Worm (Caenorhabditis elegans): ENCODE data around the gene col-92.
A peak's percentile ranks its signal among the peaks of the same experiment; 100 is the strongest.

col-92 gene

DNA sequence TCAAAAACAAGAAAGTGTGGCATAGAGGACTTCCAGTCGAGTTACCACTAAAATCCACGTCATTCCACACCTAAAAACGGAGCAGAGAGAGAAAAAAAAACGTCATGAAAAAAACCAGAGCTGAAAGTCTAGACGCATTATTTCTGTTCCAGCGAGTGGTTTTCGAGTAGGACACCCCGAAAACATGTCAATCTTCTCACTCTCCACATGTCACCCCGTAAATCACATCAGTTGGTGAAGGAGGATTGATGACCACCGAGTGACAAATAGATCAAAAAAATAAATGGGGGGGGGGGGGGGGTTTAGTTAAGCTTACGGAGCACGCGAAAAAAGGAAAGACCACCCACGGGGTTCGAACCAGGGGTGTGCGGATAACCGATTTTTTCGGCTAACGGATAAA is 25.3 kb downstream of the col-92 start:
- TF ChIP-seq fkh-3 (tag; optimal IDR thresholded peaks at IDR 0.05) (no peak), bed-2 (GFP tag; IDR thresholded peaks at IDR 0.05) (no peak), snpc-4 (GFP tag; optimal IDR thresholded peaks at IDR 0.05) (no peak), snpc-4 (tag; optimal IDR thresholded peaks at IDR 0.05) (no peak), ztf-25 (GFP tag; IDR thresholded peaks at IDR 0.05) (no peak), tbp1 (GFP tag; optimal IDR thresholded peaks at IDR 0.05) (no peak), ets-4 (GFP tag; optimal IDR thresholded peaks at IDR 0.05) (no peak)

DNA sequence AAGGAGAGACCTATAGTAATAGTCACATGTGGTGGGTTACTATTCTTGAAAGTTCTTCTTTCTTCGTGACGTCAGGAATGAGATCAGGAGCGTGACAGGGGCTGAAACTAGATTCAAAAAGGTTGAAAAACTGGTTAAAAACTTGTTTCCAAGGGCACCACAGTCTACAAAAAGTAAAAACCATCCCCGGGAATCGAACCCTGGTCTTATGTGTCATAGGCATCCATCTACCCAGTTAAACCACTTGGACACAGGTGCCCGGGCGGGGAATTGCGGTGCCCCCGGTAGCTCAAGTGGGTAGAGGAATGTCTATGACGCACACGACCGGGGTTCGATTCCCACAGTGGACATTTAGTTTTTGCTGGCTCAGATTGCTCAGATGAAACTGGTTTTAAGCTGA is 25.8 kb downstream of the col-92 start:
- no peak for TF ChIP-seq bed-2 (GFP tag; IDR thresholded peaks at IDR 0.05)
- no peak for TF ChIP-seq hmg-20 (GFP tag; IDR thresholded peaks at IDR 0.05)
- peak; percentile 8 for TF ChIP-seq him-1 (tag; optimal IDR thresholded peaks at IDR 0.05)
- no peak for TF ChIP-seq mel-28 (tag; optimal IDR thresholded peaks at IDR 0.05; ENCODE audit: borderline replicate concordance)
- TF ChIP-seq madf-6 (GFP tag; IDR thresholded peaks at IDR 0.05): 0 out of 2 replicates have a peak, but pooled peaks have one; percentile 20
- TF ChIP-seq lin-54 (GFP tag; optimal IDR thresholded peaks at IDR 0.05): no peak
- peak; percentile 17; the same call in 1 of the 2 replicates for TF ChIP-seq hmg-1.2 (GFP tag; IDR thresholded peaks at IDR 0.05)
- no peak for TF ChIP-seq dpl-1 (GFP tag; optimal IDR thresholded peaks at IDR 0.05)
- TF ChIP-seq unc-130 (GFP tag; optimal IDR thresholded peaks at IDR 0.05): no peak
- TF ChIP-seq nhr-80 (tag; optimal IDR thresholded peaks at IDR 0.05): no peak
- no peak for TF ChIP-seq pha-4 (tag; optimal IDR thresholded peaks at IDR 0.05)
- peak; percentile 15 for TF ChIP-seq lsl-1 (GFP tag; optimal IDR thresholded peaks at IDR 0.05)
- TF ChIP-seq tbp1 (GFP tag; optimal IDR thresholded peaks at IDR 0.05): peak; percentile 33
- TF ChIP-seq let-526 (GFP tag; IDR thresholded peaks at IDR 0.05): no peak
- no peak for TF ChIP-seq rpc-1 (optimal IDR thresholded peaks at IDR 0.05)
- TF ChIP-seq rpc-1 (tag; optimal IDR thresholded peaks at IDR 0.05): peak; percentile 5
- no peak for TF ChIP-seq ztf-26 (tag; optimal IDR thresholded peaks at IDR 0.05)
- no peak for TF ChIP-seq nfyb-1 (GFP tag; IDR thresholded peaks at IDR 0.05)
- no peak for TF ChIP-seq B0261.1 (tag; optimal IDR thresholded peaks at IDR 0.05)
- TF ChIP-seq aptf-2 (GFP tag; conservative IDR thresholded peaks at IDR 0.05): no peak
- TF ChIP-seq bed-1 (GFP tag; IDR thresholded peaks at IDR 0.05): no peak
- no peak for TF ChIP-seq K12H6.12 (tag; optimal IDR thresholded peaks at IDR 0.05)

DNA sequence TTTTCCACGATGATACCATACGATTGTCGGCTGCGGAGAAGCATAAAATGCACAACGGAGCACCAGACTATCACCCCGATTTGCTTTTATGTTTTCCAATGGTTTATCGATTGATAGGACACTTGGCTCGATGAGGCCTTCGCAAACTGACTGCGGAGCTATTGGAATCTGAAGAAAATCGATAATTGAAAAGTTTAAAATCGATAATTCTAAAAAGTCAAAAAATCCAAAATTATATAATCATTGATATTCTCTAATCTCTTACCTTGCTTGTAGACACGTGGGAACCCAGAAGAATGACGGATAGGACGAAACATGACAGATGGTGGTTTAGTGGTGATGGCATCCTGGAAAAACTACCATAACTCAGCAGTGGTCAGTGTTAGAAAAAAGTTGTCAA is 29.9 kb downstream of the col-92 start, which contains the start of gene zig-5:
zig-5 (minus strand) TSS at position 349 of the 400 bp plus-strand sequence.
- no peak for TF ChIP-seq F10E7.11 (tag; optimal IDR thresholded peaks at IDR 0.05)

DNA sequence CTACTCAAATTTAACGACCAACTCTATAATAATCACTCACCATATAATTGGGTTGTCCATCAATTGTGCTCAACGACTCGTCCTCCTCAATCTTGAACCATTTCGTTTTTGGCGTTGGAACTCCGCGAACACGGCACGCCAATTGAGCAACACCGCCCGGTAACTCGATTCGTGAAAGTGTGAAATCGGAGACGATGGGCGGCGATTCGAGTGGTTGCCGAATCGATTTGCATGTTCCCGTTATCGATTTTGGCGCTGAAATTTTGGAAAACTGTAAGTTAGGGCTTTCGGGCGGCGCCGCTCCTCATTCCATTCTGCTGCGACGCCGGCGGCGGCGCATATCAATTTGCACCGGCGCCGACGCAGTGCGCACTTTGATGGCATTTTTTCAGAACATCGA is 31.3 kb downstream of the col-92 start:
- TF ChIP-seq attf-5 (GFP tag; optimal IDR thresholded peaks at IDR 0.05): no peak
- TF ChIP-seq let-526 (GFP tag; IDR thresholded peaks at IDR 0.05): 0 out of 2 replicates have a peak, but pooled peaks have one; percentile 26
- TF ChIP-seq akir-1 (GFP tag; optimal IDR thresholded peaks at IDR 0.05): no peak
- no peak for TF ChIP-seq somi-1 (GFP tag; optimal IDR thresholded peaks at IDR 0.05)
- TF ChIP-seq F39B2.1 (GFP tag; IDR thresholded peaks at IDR 0.05): no peak
- TF ChIP-seq F23B12.7 (tag; optimal IDR thresholded peaks at IDR 0.05; ENCODE audit: insufficient read depth): no peak
- TF ChIP-seq zfh-2 (GFP tag; conservative IDR thresholded peaks at IDR 0.05): peak; percentile 60; the same call in 1 of the 2 replicates
- TF ChIP-seq Y95B8A.8 (GFP tag; IDR thresholded peaks at IDR 0.05): no peak

All from whole organism, young adult.